Fruit fly (Drosophila melanogaster) whole organism, wandering third instar larva: Measurements from ENCODE around the gene cbt.

ENCODE experiments used
- Abd-B ChIP-seq: fragments of >200 bp; optimal IDR thresholded peaks from 2 replicates; lab custom pipeline; 2017; ENCODE audit warnings: missing biosample characterization, missing genetic modification characterization
- CG32264 ChIP-seq: fragments of 200-800 bp; sonication (Bioruptor generic); optimal IDR thresholded peaks from 2 replicates; lab custom pipeline; 2016; ENCODE audit warnings: missing biosample characterization, missing genetic modification characterization
- CG9705 ChIP-seq: fragments of 200-800 bp; sonication (Bioruptor generic); optimal IDR thresholded peaks from 2 replicates; lab custom pipeline; 2018; ENCODE audit warnings: missing biosample characterization, mild to moderate bottlenecking, missing genetic modification characterization
- CrebA ChIP-seq: fragments of 200-800 bp; sonication (Bioruptor generic); optimal IDR thresholded peaks from 2 replicates; lab custom pipeline; 2016; ENCODE audit warnings: missing biosample characterization, mild to moderate bottlenecking, missing genetic modification characterization, borderline replicate concordance
- Dfd ChIP-seq: fragments of >200 bp; optimal IDR thresholded peaks from 2 replicates; lab custom pipeline; 2017; ENCODE audit warnings: missing biosample characterization, missing genetic modification characterization
- Dif ChIP-seq: fragments of 200-275, 200-300 bp; sonication (Bioruptor generic); optimal IDR thresholded peaks from 2 replicates; lab custom pipeline; 2018; ENCODE audit warnings: missing biosample characterization, missing genetic modification characterization; ENCODE audit not compliant: partially characterized antibody
- GATAd ChIP-seq: sonication (Bioruptor generic); optimal IDR thresholded peaks from 2 replicates; lab custom pipeline; 2016; ENCODE audit warnings: missing biosample characterization, missing genetic modification characterization
- HLH106 ChIP-seq: fragments of 200-800 bp; optimal IDR thresholded peaks from 3 replicates; lab custom pipeline; 2019; ENCODE audit warnings: missing biosample characterization, mild to moderate bottlenecking, missing genetic modification characterization, moderate library complexity
- Hnf4 ChIP-seq: fragments of 200-800 bp; sonication (Bioruptor generic); optimal IDR thresholded peaks from 2 replicates; lab custom pipeline; 2016; ENCODE audit warnings: missing biosample characterization, mild to moderate bottlenecking, missing genetic modification characterization
- Hr78 ChIP-seq: fragments of >200 bp; optimal IDR thresholded peaks from 2 replicates; lab custom pipeline; 2017; ENCODE audit warnings: missing biosample characterization, missing genetic modification characterization
- Hr83 ChIP-seq: fragments of 200-300 bp; sonication (Bioruptor generic); optimal IDR thresholded peaks from 2 replicates; lab custom pipeline; 2016; ENCODE audit warnings: missing biosample characterization, mild to moderate bottlenecking, missing genetic modification characterization, moderate library complexity; ENCODE audit not compliant: poor library complexity, severe bottlenecking
- Jra ChIP-seq: sonication (Bioruptor generic); optimal IDR thresholded peaks from 2 replicates; lab custom pipeline; 2016; ENCODE audit warnings: missing biosample characterization, missing genetic modification characterization
- Mio ChIP-seq: sonication (Bioruptor generic); optimal IDR thresholded peaks from 2 replicates; lab custom pipeline; 2016; ENCODE audit warnings: missing biosample characterization, missing genetic modification characterization
- Myc ChIP-seq: fragments of >200 bp; optimal IDR thresholded peaks from 2 replicates; lab custom pipeline; 2017
- N ChIP-seq: fragments of >200 bp; optimal IDR thresholded peaks from 2 replicates; lab custom pipeline; 2018; ENCODE audit warnings: missing biosample characterization, missing external identifiers, missing genetic modification characterization
- OdsH ChIP-seq: fragments of 200-800 bp; sonication (Bioruptor generic); optimal IDR thresholded peaks from 2 replicates; lab custom pipeline; 2016; ENCODE audit warnings: missing biosample characterization, mild to moderate bottlenecking, missing genetic modification characterization
- Rel ChIP-seq, 2 experiments: fragments of 200-800 bp; sonication (Bioruptor generic) in 1 of 2; optimal IDR thresholded peaks; 2 replicates in 1 of 2; 3 replicates in 1 of 2; lab custom pipeline; 2016 to 2019; ENCODE audit warnings: mild to moderate bottlenecking in 2 of 2, missing biosample characterization in 2 of 2, missing genetic modification characterization in 2 of 2, moderate library complexity in 1 of 2
- Sp1 ChIP-seq: fragments of 200-800 bp; sonication (Bioruptor generic); optimal IDR thresholded peaks from 3 replicates; lab custom pipeline; 2019; ENCODE audit warnings: missing biosample characterization, mild to moderate bottlenecking, missing genetic modification characterization, moderate library complexity
- Vsx2 ChIP-seq: fragments of 200-300, 225-300 bp; sonication (Bioruptor generic); optimal IDR thresholded peaks from 2 replicates; lab custom pipeline; 2018; ENCODE audit warnings: missing biosample characterization, missing genetic modification characterization; ENCODE audit not compliant: partially characterized antibody
- br ChIP-seq: fragments of 200-800 bp; sonication (Bioruptor generic); optimal IDR thresholded peaks from 2 replicates; lab custom pipeline; 2016; ENCODE audit warnings: missing biosample characterization, missing genetic modification characterization
- brk ChIP-seq: fragments of 200-800 bp; sonication (Bioruptor generic); optimal IDR thresholded peaks from 2 replicates; lab custom pipeline; 2016; ENCODE audit warnings: missing biosample characterization, mild to moderate bottlenecking, missing genetic modification characterization
- dl ChIP-seq, 2 experiments: fragments of 175-275, 200-275 bp in 1 of 2; fragments of 200-275 bp in 1 of 2; sonication (Bioruptor generic); optimal IDR thresholded peaks; lab custom pipeline; 2018; ENCODE audit warnings: mild to moderate bottlenecking in 2 of 2, missing biosample characterization in 2 of 2, missing genetic modification characterization in 2 of 2, moderate library complexity in 2 of 2; ENCODE audit not compliant: partially characterized antibody in 2 of 2, insufficient read depth in 1 of 2
- dmrt93B ChIP-seq: fragments of 200-800 bp; sonication (Bioruptor generic); optimal IDR thresholded peaks from 2 replicates; lab custom pipeline; 2018; ENCODE audit warnings: missing biosample characterization, mild to moderate bottlenecking, missing genetic modification characterization
- dsf ChIP-seq: sonication (Bioruptor generic); optimal IDR thresholded peaks from 2 replicates; lab custom pipeline; 2016; ENCODE audit warnings: missing biosample characterization, missing genetic modification characterization, borderline replicate concordance
- ey ChIP-seq: fragments of 200-800 bp; sonication (Bioruptor generic); optimal IDR thresholded peaks from 2 replicates; lab custom pipeline; 2016; ENCODE audit warnings: missing biosample characterization, missing genetic modification characterization
- foxo ChIP-seq, 2 experiments: fragments of 200-800 bp; sonication (Bioruptor generic); optimal IDR thresholded peaks; 2 replicates in 1 of 2; 3 replicates in 1 of 2; lab custom pipeline; 2016 to 2017; ENCODE audit warnings: missing biosample characterization in 2 of 2, missing genetic modification characterization in 2 of 2
- fru ChIP-seq: fragments of 200-800 bp; sonication (Bioruptor generic); optimal IDR thresholded peaks from 3 replicates; lab custom pipeline; 2016; ENCODE audit warnings: missing biosample characterization, mild to moderate bottlenecking, missing genetic modification characterization
- h ChIP-seq: fragments of 200-800 bp; sonication (Bioruptor generic); optimal IDR thresholded peaks from 3 replicates; lab custom pipeline; 2016; ENCODE audit warnings: missing biosample characterization, mild to moderate bottlenecking, missing genetic modification characterization
- jim ChIP-seq: fragments of 175-275, 200-325 bp; sonication (Bioruptor generic); optimal IDR thresholded peaks from 2 replicates; lab custom pipeline; 2016; ENCODE audit warnings: missing biosample characterization, mild to moderate bottlenecking, missing genetic modification characterization
- lola ChIP-seq: fragments of >200 bp; optimal IDR thresholded peaks from 2 replicates; lab custom pipeline; 2017; ENCODE audit warnings: missing biosample characterization, missing genetic modification characterization
- pan ChIP-seq: fragments of >200 bp; optimal IDR thresholded peaks from 2 replicates; lab custom pipeline; 2017
- psq ChIP-seq: fragments of 200-800 bp; sonication (Bioruptor generic); optimal IDR thresholded peaks from 3 replicates; lab custom pipeline; 2017; ENCODE audit warnings: missing biosample characterization, mild to moderate bottlenecking, missing genetic modification characterization, moderate library complexity
- rgr ChIP-seq: fragments of 200-800 bp; sonication (Bioruptor generic); optimal IDR thresholded peaks from 3 replicates; lab custom pipeline; 2016; ENCODE audit warnings: missing biosample characterization, mild to moderate bottlenecking, missing genetic modification characterization
- sage ChIP-seq: fragments of 200-800 bp; sonication (Bioruptor generic); optimal IDR thresholded peaks from 2 replicates; lab custom pipeline; 2016; ENCODE audit warnings: missing biosample characterization, mild to moderate bottlenecking, missing genetic modification characterization
- sv ChIP-seq: fragments of 200-800 bp; sonication (Bioruptor generic); optimal IDR thresholded peaks from 3 replicates; lab custom pipeline; 2016; ENCODE audit warnings: missing biosample characterization, missing genetic modification characterization
- tai ChIP-seq: sonication (Bioruptor generic); optimal IDR thresholded peaks from 2 replicates; lab custom pipeline; 2016; ENCODE audit warnings: missing biosample characterization, missing genetic modification characterization
- usp ChIP-seq: fragments of >200 bp; optimal IDR thresholded peaks from 2 replicates; lab custom pipeline; 2017; ENCODE audit warnings: missing biosample characterization, missing genetic modification characterization
- woc ChIP-seq: sonication (Bioruptor generic); optimal IDR thresholded peaks from 2 replicates; lab custom pipeline; 2016; ENCODE audit warnings: missing biosample characterization, mild to moderate bottlenecking, missing genetic modification characterization

cbt gene

dm6 chr2L:440638-441454, 38.6 kb downstream of the cbt start (continued):
- no peak for TF ChIP-seq N (GFP tag; lab: Kevin White, UChicago)
- TF ChIP-seq, all 38 proteins: peak for 20

- TF ChIP-seq Hnf4 (GFP tag; lab: Kevin White, UChicago) (peak; percentile 90), Rel (GFP tag; optimal IDR thresholded peaks at IDR 0.05; lab: Kevin White, UChicago) (peak; percentile 51), Rel (tag; optimal IDR thresholded peaks at IDR 0.05; lab: Kevin White, UChicago) (peak; percentile 60), rgr (GFP tag; lab: Kevin White, UChicago) (peak; percentile 89), psq (GFP tag; lab: Kevin White, UChicago) (peak; percentile 94), CG32264 (peak; percentile 80), br (GFP tag; lab: Kevin White, UChicago) (peak; percentile 92), brk (GFP tag; lab: Kevin White, UChicago) (peak; percentile 91), dmrt93B (peak; percentile 80), h (GFP tag; lab: Kevin White, UChicago) (peak; percentile 92), Sp1 (GFP tag; lab: Kevin White, UChicago) (peak; percentile 92), GATAd (GFP tag; lab: Kevin White, UChicago) (peak; percentile 10), usp (GFP tag; lab: Kevin White, UChicago) (no peak), jim (no peak), dl (GFP tag; optimal IDR thresholded peaks at IDR 0.05; lab: Kevin White, UChicago; ENCODE audit: insufficient read depth in 1 of 2, partially characterized antibody in 2 of 2) (no peak), fru (peak; percentile 92), Hr83 (GFP tag; lab: Kevin White, UChicago) (no peak), Abd-B (GFP tag; lab: Kevin White, UChicago) (no peak), sv (GFP tag; lab: Kevin White, UChicago) (no peak), Jra (GFP tag; lab: Kevin White, UChicago) (peak; percentile 82), Vsx2 (GFP tag; lab: Kevin White, UChicago) (no peak), foxo (GFP tag; optimal IDR thresholded peaks at IDR 0.05; lab: Kevin White, UChicago) (peak; percentile 16 to 92), Dif (no peak), tai (GFP tag; lab: Kevin White, UChicago) (peak; percentile 90), CG9705 (GFP tag; lab: Kevin White, UChicago) (peak; percentile 85), N (GFP tag; lab: Kevin White, UChicago) (no peak), Hr78 (GFP tag; lab: Kevin White, UChicago) (no peak), Mio (GFP tag; lab: Kevin White, UChicago) (no peak), Myc (lab: Kevin White, UChicago) (no peak), pan (lab: Kevin White, UChicago) (no peak), HLH106 (tag; lab: Kevin White, UChicago) (peak; percentile 94), dsf (GFP tag; lab: Kevin White, UChicago) (peak; percentile 80), CrebA (GFP tag; lab: Kevin White, UChicago) (peak; percentile 72), woc (GFP tag; lab: Kevin White, UChicago) (peak; percentile 99), lola (no peak), sage (peak; percentile 76), Dfd (no peak), ey (peak; percentile 91), OdsH (GFP tag; lab: Kevin White, UChicago) (peak; percentile 90)
- TF ChIP-seq, all 38 proteins: peak for 23
Observed at dm6 chr2L:439339-439738, 40.1 kb downstream of the cbt start.
